Worm (Caenorhabditis elegans) whole organism, young adult: ENCODE data around the gene T10F2.5.

Experiments
- C17E4.6 ChIP-seq: fragments of 200-800 bp; sonication (Bioruptor generic); IDR thresholded peaks from 2 replicates; pipeline ENCODE4 v1.3.6; 2022; ENCODE audit warnings: missing genetic modification reagents, missing genetic modification characterization, missing compliant biosample characterization
- D2030.7 ChIP-seq: fragments of 200-800 bp; sonication (Bioruptor generic); IDR thresholded peaks from 2 replicates; pipeline ENCODE4 v1.3.6; 2022; ENCODE audit warnings: missing genetic modification reagents, missing genetic modification characterization, missing compliant biosample characterization
- F23B12.7 ChIP-seq: sonication (generic microtip); optimal IDR thresholded peaks from 2 replicates; lab custom pipeline; 2017; ENCODE audit warnings: missing genetic modification characterization, mild to moderate bottlenecking, missing compliant biosample characterization, antibody characterized with exemption, moderate library complexity; ENCODE audit not compliant: insufficient read depth
- F49E8.2 ChIP-seq: sonication (generic microtip); optimal IDR thresholded peaks from 3 replicates; lab custom pipeline; 2017; ENCODE audit warnings: missing genetic modification characterization, mild to moderate bottlenecking, missing compliant biosample characterization, antibody characterized with exemption, moderate library complexity; ENCODE audit not compliant: insufficient read depth
- T07F8.4 ChIP-seq: sonication (generic microtip); optimal IDR thresholded peaks from 2 replicates; lab custom pipeline; 2016; ENCODE audit warnings: mild to moderate bottlenecking, missing genetic modification characterization, moderate library complexity, missing compliant biosample characterization
- ZK185.1 ChIP-seq: sonication (generic microtip); optimal IDR thresholded peaks from 2 replicates; lab custom pipeline; 2016; ENCODE audit warnings: mild to moderate bottlenecking, missing genetic modification characterization, missing compliant biosample characterization; ENCODE audit not compliant: poor library complexity, severe bottlenecking
- ama-1 ChIP-seq, 3 experiments: fragments of 150-350 bp in 1 of 3; sonication (generic microtip) in 2 of 3; optimal IDR thresholded peaks; 2 replicates each; lab custom pipeline; 2014 to 2018; ENCODE audit warnings: missing biosample characterization in 2 of 3, missing genetic modification characterization in 2 of 3, missing genetic modification reagents in 2 of 3
- cebp-1 ChIP-seq, 2 experiments: fragments of 200-800 bp in 1 of 2; sonication (Bioruptor generic) in 1 of 2; sonication (generic microtip) in 1 of 2; IDR thresholded peaks in 1 of 2; optimal IDR thresholded peaks in 1 of 2; 2 replicates each; pipeline versions ENCODE4 v1.3.6 to Lab custom; 2017 to 2022; ENCODE audit warnings: missing compliant biosample characterization in 2 of 2, missing genetic modification characterization in 2 of 2, mild to moderate bottlenecking in 1 of 2, missing genetic modification reagents in 1 of 2, moderate library complexity in 1 of 2
- dpl-1 ChIP-seq: fragments of 150-350 bp; optimal IDR thresholded peaks from 2 replicates; lab custom pipeline; 2014; ENCODE audit warnings: missing biosample characterization, missing genetic modification reagents, missing genetic modification characterization
- lsl-1 ChIP-seq: fragments of 200-800 bp; sonication (Bioruptor generic); optimal IDR thresholded peaks from 2 replicates; lab custom pipeline; 2018; ENCODE audit warnings: mild to moderate bottlenecking, missing genetic modification characterization, moderate library complexity, missing compliant biosample characterization
- snpc-4 ChIP-seq, 5 experiments: fragments of 150-350 bp in 1 of 5; sonication (generic microtip) in 4 of 5; optimal IDR thresholded peaks; 2 replicates each; lab custom pipeline; 2014 to 2018; ENCODE audit warnings: missing genetic modification characterization in 5 of 5, missing biosample characterization in 3 of 5, antibody characterized with exemption in 2 of 5, mild to moderate bottlenecking in 2 of 5, missing compliant biosample characterization in 2 of 5, missing genotype in 2 of 5, moderate library complexity in 2 of 5, missing genetic modification reagents in 1 of 5
- tlf-1 ChIP-seq: fragments of 200-800 bp; sonication (Bioruptor generic); optimal IDR thresholded peaks from 2 replicates; lab custom pipeline; 2018; ENCODE audit warnings: mild to moderate bottlenecking, missing genetic modification characterization, missing compliant biosample characterization
- unc-62 ChIP-seq: fragments of 150-350 bp; optimal IDR thresholded peaks from 2 replicates; lab custom pipeline; 2014; ENCODE audit warnings: missing biosample characterization, missing genetic modification reagents, missing genetic modification characterization

DNA sequence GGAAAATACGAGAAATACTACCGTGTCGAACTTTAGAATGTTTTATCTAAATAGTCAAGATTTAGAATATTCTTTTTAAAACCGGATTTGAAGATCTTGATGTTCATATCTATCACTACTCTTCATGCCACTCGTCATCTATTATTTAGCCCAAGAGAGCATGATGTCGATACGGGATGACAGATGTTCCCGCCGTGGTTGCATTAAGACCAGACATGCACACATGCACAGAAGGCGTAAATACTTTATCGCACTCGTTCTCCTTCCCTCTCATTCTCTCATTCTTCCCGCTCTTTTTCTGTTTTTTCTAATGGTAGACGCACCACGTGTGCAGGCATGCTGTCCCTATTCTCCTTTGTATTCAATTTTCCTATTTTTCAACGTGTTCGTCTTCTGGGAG lies 24.0 kb upstream of the T10F2.5 start:
- TF ChIP-seq F23B12.7 (tag; lab: Kevin White, UChicago): no peak
- TF ChIP-seq ZK185.1 (tag; lab: Kevin White, UChicago): no peak
- TF ChIP-seq lsl-1 (GFP tag; lab: Kevin White, UChicago): no peak
- no peak for TF ChIP-seq snpc-4 (GFP tag; optimal IDR thresholded peaks at IDR 0.05; lab: Kevin White, UChicago)
- TF ChIP-seq snpc-4 (tag; optimal IDR thresholded peaks at IDR 0.05; lab: Kevin White, UChicago): no peak
- no peak for TF ChIP-seq unc-62 (GFP tag; lab: Kevin White, UChicago)
- no peak for TF ChIP-seq C17E4.6
- no peak for TF ChIP-seq F49E8.2
- TF ChIP-seq ama-1 (optimal IDR thresholded peaks at IDR 0.05; lab: Kevin White, UChicago): no peak
- TF ChIP-seq ama-1 (GFP tag; optimal IDR thresholded peaks at IDR 0.05; lab: Kevin White, UChicago): no peak
- no peak for TF ChIP-seq tlf-1 (GFP tag; lab: Kevin White, UChicago)
- no peak for TF ChIP-seq dpl-1 (GFP tag; lab: Kevin White, UChicago)
- TF ChIP-seq T07F8.4 (tag; lab: Kevin White, UChicago): no peak
- TF ChIP-seq cebp-1 (GFP tag; IDR thresholded peaks at IDR 0.05; lab: Robert Waterston, UW): no peak
- no peak for TF ChIP-seq cebp-1 (tag; optimal IDR thresholded peaks at IDR 0.05; lab: Kevin White, UChicago)
- TF ChIP-seq D2030.7: no peak
